Worm (Caenorhabditis elegans): ENCODE measurements around the gene ire-1.

Gene ire-1

ce11 chrII:8065985-8066384, 58.7 kb downstream of the ire-1 start, which contains the start of gene pdha-1:
pdha-1 (plus strand) TSS chrII:8066285.
- TF ChIP-seq let-607 (tag; optimal IDR thresholded peaks at IDR 0.05) (peak in 1 of 2 experiments; percentile 12), hrde-1 (tag; optimal IDR thresholded peaks at IDR 0.05; ENCODE audit: borderline replicate concordance) (peak; percentile 32), ceh-100 (GFP tag; IDR thresholded peaks at IDR 0.05) (no peak), nhr-80 (tag; optimal IDR thresholded peaks at IDR 0.05) (no peak), lsl-1 (GFP tag; optimal IDR thresholded peaks at IDR 0.05) (peak; percentile 10), hsf-1 (GFP tag; IDR thresholded peaks at IDR 0.05) (peak; percentile 62), Y56A3A.18 (GFP tag; IDR thresholded peaks at IDR 0.05) (peak; percentile 44; the same call in 1 of the 2 replicates), egrh-3 (GFP tag; IDR thresholded peaks at IDR 0.05) (no peak)

DNA sequence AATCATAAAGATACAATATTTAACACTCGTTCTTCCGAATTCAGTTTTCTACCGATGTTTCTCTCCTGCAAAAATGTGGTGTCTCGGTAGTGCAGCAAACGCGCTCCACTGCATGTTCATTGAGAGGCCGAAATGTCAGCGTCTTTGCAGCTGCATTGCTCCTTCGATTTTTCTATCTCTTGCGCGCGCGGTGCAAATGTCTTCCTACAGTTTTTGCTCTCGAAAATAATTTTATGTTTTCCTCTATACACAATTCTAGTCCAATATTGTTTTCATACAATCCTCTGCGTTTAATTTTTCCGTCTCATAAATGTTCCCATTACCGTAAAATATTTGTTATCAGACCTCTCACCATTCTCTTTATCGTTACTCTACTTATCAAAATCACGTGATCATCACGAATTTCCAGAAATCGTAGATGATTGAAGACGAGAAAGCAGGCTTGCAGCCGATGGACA, 62.3 kb downstream of the ire-1 start, which contains the start of gene ufd-2:
ufd-2 (plus strand) TSS at position 408 of the 458 bp plus-strand sequence.
- TF ChIP-seq cebp-1 (GFP tag; IDR thresholded peaks at IDR 0.05) (no peak), cebp-1 (tag; optimal IDR thresholded peaks at IDR 0.05) (no peak), ztf-26 (tag; optimal IDR thresholded peaks at IDR 0.05) (no peak), B0336.3 (GFP tag; IDR thresholded peaks at IDR 0.05) (no peak; the same call in 1 of the 2 replicates), madf-8 (GFP tag; conservative IDR thresholded peaks at IDR 0.05) (peak; percentile 53; the same call in 1 of the 2 replicates), egrh-3 (GFP tag; IDR thresholded peaks at IDR 0.05) (peak; percentile 64), ceh-91 (GFP tag; IDR thresholded peaks at IDR 0.05) (0 out of 2 replicates have a peak, but pooled peaks have one; percentile 62), mel-28 (tag; optimal IDR thresholded peaks at IDR 0.05; ENCODE audit: borderline replicate concordance) (no peak), ZK185.1 (tag; optimal IDR thresholded peaks at IDR 0.05; ENCODE audit: poor library complexity, severe bottlenecking) (peak; percentile 23), nhr-80 (tag; optimal IDR thresholded peaks at IDR 0.05) (peak; percentile 87), attf-5 (GFP tag; optimal IDR thresholded peaks at IDR 0.05) (peak; percentile 82), xnd-1 (tag; optimal IDR thresholded peaks at IDR 0.05) (peak; percentile 22), K12H6.12 (tag; optimal IDR thresholded peaks at IDR 0.05) (peak; percentile 46), nfya-2 (GFP tag; IDR thresholded peaks at IDR 0.05) (no peak), mcd-1 (GFP tag; IDR thresholded peaks at IDR 0.05) (peak; percentile 94), dpl-1 (GFP tag; optimal IDR thresholded peaks at IDR 0.05) (peak; percentile 48), bed-2 (GFP tag; IDR thresholded peaks at IDR 0.05) (peak; percentile 73), rcor-1 (GFP tag; IDR thresholded peaks at IDR 0.05) (0 out of 2 replicates have a peak, but pooled peaks have one; percentile 64), ztf-6 (GFP tag; IDR thresholded peaks at IDR 0.05) (no peak), D2030.7 (GFP tag; IDR thresholded peaks at IDR 0.05) (peak; percentile 77), lin-26 (GFP tag; IDR thresholded peaks at IDR 0.05) (peak; percentile 68; the same call in 1 of the 2 replicates), lin-35 (GFP tag; optimal IDR thresholded peaks at IDR 0.05) (peak in 1 of 3 experiments; percentile 31), F23B12.7 (tag; optimal IDR thresholded peaks at IDR 0.05; ENCODE audit: insufficient read depth) (peak; percentile 87), attf-3 (GFP tag; conservative IDR thresholded peaks at IDR 0.05) (peak; percentile 59; the same call in 1 of the 2 replicates), hsf-1 (GFP tag; IDR thresholded peaks at IDR 0.05) (0 out of 2 replicates have a peak, but pooled peaks have one; percentile 28), snpc-1.1 (tag; optimal IDR thresholded peaks at IDR 0.05; ENCODE audit: insufficient read depth) (no peak), hmg-1.2 (GFP tag; IDR thresholded peaks at IDR 0.05) (peak; percentile 61; the same call in 1 of the 2 replicates), dpff-1 (tag; optimal IDR thresholded peaks at IDR 0.05) (no peak), lsl-1 (GFP tag; optimal IDR thresholded peaks at IDR 0.05) (peak; percentile 64), let-607 (tag; optimal IDR thresholded peaks at IDR 0.05) (peak in 1 of 2 experiments; percentile 17), efl-1 (GFP tag; optimal IDR thresholded peaks at IDR 0.05) (peak; percentile 84), ztf-18 (tag; optimal IDR thresholded peaks at IDR 0.05) (peak; percentile 80), lin-40 (tag; optimal IDR thresholded peaks at IDR 0.05) (peak; percentile 44), T07F8.4 (tag; optimal IDR thresholded peaks at IDR 0.05) (no peak), nhr-27 (tag; optimal IDR thresholded peaks at IDR 0.05) (no peak), rec-8 (tag; optimal IDR thresholded peaks at IDR 0.05) (no peak), snpc-4 (GFP tag; optimal IDR thresholded peaks at IDR 0.05) (no peak), snpc-4 (tag; optimal IDR thresholded peaks at IDR 0.05) (peak in 2 of 4 experiments; percentile 22 to 25), ceh-100 (GFP tag; IDR thresholded peaks at IDR 0.05) (peak; percentile 93)

Measured in whole organism, young adult.